Worm (Caenorhabditis elegans) whole organism, midembryonic: Measurements from ENCODE around the gene srxa-12.

Experiments used
- T22C8.4 ChIP-seq: fragments of 200-800 bp; sonication (Bioruptor generic); IDR thresholded peaks from 2 replicates; pipeline ENCODE4 v1.3.6; 2022; ENCODE audit warnings: missing genetic modification characterization, missing compliant biosample characterization
- klf-2 ChIP-seq: fragments of 200-800 bp; sonication (Bioruptor generic); conservative IDR thresholded peaks from 2 replicates; pipeline ENCODE4 v1.3.6; 2022; ENCODE audit warnings: missing genetic modification reagents, missing genetic modification characterization, missing compliant biosample characterization
- med-1 ChIP-seq: sonication (generic microtip); optimal IDR thresholded peaks from 2 replicates; lab custom pipeline; 2017; ENCODE audit warnings: missing genetic modification characterization, mild to moderate bottlenecking, missing compliant biosample characterization, antibody characterized with exemption, missing genetic modification reagents; ENCODE audit not compliant: insufficient read depth
- ref-1 ChIP-seq: fragments of 200-800 bp; sonication (Bioruptor generic); conservative IDR thresholded peaks from 2 replicates; pipeline ENCODE4 v1.3.6; 2022; ENCODE audit warnings: missing genetic modification reagents, missing genetic modification characterization, missing compliant biosample characterization
- tab-1 ChIP-seq: fragments of 200-800 bp; sonication (Bioruptor generic); IDR thresholded peaks from 2 replicates; pipeline ENCODE4 v1.3.6; 2022; ENCODE audit warnings: missing genetic modification characterization, missing compliant biosample characterization
- ztf-23 ChIP-seq: fragments of 200-800 bp; sonication (Bioruptor generic); IDR thresholded peaks from 2 replicates; pipeline ENCODE4 v1.3.6; 2022; ENCODE audit warnings: missing genetic modification reagents, missing genetic modification characterization, missing compliant biosample characterization

Gene srxa-12

ce11 chrV:13963279-13963976 is 36.9 kb downstream of the srxa-12 start, which contains the start of gene sao-1:
sao-1 (plus strand) TSS chrV:13963926.
- TF ChIP-seq ref-1 (GFP tag; lab: Robert Waterston, UW) (no peak), med-1 (no peak), T22C8.4 (GFP tag; lab: Robert Waterston, UW) (no peak), tab-1 (GFP tag; lab: Robert Waterston, UW) (no peak), ztf-23 (GFP tag; lab: Robert Waterston, UW) (no peak), klf-2 (GFP tag; lab: Robert Waterston, UW) (no peak)
